Worm (Caenorhabditis elegans) whole organism, L2 larva: ENCODE results near the gene fbxb-22.

Experiments
- C34F6.9 ChIP-seq: fragments of 150-350 bp; optimal IDR thresholded peaks from 2 replicates; lab custom pipeline; 2014; ENCODE audit warnings: missing biosample characterization, missing genetic modification characterization
- F13H6.1 ChIP-seq: sonication (generic microtip); optimal IDR thresholded peaks from 2 replicates; lab custom pipeline; 2016; ENCODE audit warnings: missing genetic modification characterization, missing compliant biosample characterization
- aly-2 ChIP-seq: fragments of 150-350 bp; optimal IDR thresholded peaks from 2 replicates; lab custom pipeline; 2014; ENCODE audit warnings: missing biosample characterization, missing genetic modification characterization
- elt-3 ChIP-seq: sonication (generic microtip); optimal IDR thresholded peaks from 2 replicates; lab custom pipeline; 2017; ENCODE audit warnings: missing biosample characterization, missing genetic modification characterization
- fos-1 ChIP-seq: fragments of 150-350 bp; optimal IDR thresholded peaks from 2 replicates; lab custom pipeline; 2014; ENCODE audit warnings: missing biosample characterization, missing genetic modification characterization
- mdl-1 ChIP-seq, 2 experiments: fragments of 150-350 bp in 1 of 2; sonication (generic microtip) in 1 of 2; optimal IDR thresholded peaks; 2 replicates each; lab custom pipeline; 2017; ENCODE audit warnings: missing biosample characterization in 2 of 2, missing genetic modification characterization in 2 of 2
- nhr-10 ChIP-seq: sonication (generic microtip); optimal IDR thresholded peaks from 2 replicates; lab custom pipeline; 2017; ENCODE audit warnings: missing biosample characterization, missing genetic modification characterization
- nhr-11 ChIP-seq: fragments of 150-350 bp; optimal IDR thresholded peaks from 2 replicates; lab custom pipeline; 2014; ENCODE audit warnings: missing biosample characterization, missing genetic modification characterization
- nhr-6 ChIP-seq: fragments of 150-350 bp; optimal IDR thresholded peaks from 2 replicates; lab custom pipeline; 2014; ENCODE audit warnings: missing biosample characterization, missing genetic modification characterization
- snpc-4 ChIP-seq: fragments of 150-350 bp; optimal IDR thresholded peaks from 2 replicates; lab custom pipeline; 2014; ENCODE audit warnings: missing biosample characterization, missing genetic modification characterization
- unc-39 ChIP-seq: fragments of 150-350 bp; optimal IDR thresholded peaks from 2 replicates; lab custom pipeline; 2014; ENCODE audit warnings: missing biosample characterization, missing genetic modification characterization
- unc-62 ChIP-seq: fragments of 150-350 bp; optimal IDR thresholded peaks from 2 replicates; lab custom pipeline; 2014; ENCODE audit warnings: missing biosample characterization, missing genetic modification reagents, missing genetic modification characterization
- ztf-11 ChIP-seq: sonication (generic microtip); optimal IDR thresholded peaks from 2 replicates; lab custom pipeline; 2017; ENCODE audit warnings: missing biosample characterization, missing genetic modification characterization
- ztf-4 ChIP-seq: fragments of 150-350 bp; optimal IDR thresholded peaks from 2 replicates; lab custom pipeline; 2014; ENCODE audit warnings: missing biosample characterization, missing genetic modification characterization

ce11 chrIII:11891335-11891734 is 7.8 kb upstream of the fbxb-22 start, which contains the start of gene faah-5:
- no peak for TF ChIP-seq F13H6.1
- no peak for TF ChIP-seq elt-3 (tag; lab: Kevin White, UChicago)
- TF ChIP-seq nhr-6 (tag; lab: Kevin White, UChicago): no peak
- TF ChIP-seq unc-62 (GFP tag; lab: Kevin White, UChicago): no peak
- no peak for TF ChIP-seq mdl-1 (tag; optimal IDR thresholded peaks at IDR 0.05; lab: Kevin White, UChicago)
- TF ChIP-seq ztf-4 (tag; lab: Kevin White, UChicago): no peak
- TF ChIP-seq aly-2 (tag; lab: Kevin White, UChicago): no peak
- TF ChIP-seq ztf-11 (tag; lab: Kevin White, UChicago): no peak
- no peak for TF ChIP-seq C34F6.9 (tag; lab: Kevin White, UChicago)
- TF ChIP-seq snpc-4 (tag; lab: Kevin White, UChicago): no peak
- no peak for TF ChIP-seq nhr-10 (tag; lab: Kevin White, UChicago)
- no peak for TF ChIP-seq nhr-11
- no peak for TF ChIP-seq unc-39 (tag; lab: Kevin White, UChicago)
- no peak for TF ChIP-seq fos-1 (tag; lab: Kevin White, UChicago)
